Worm (Caenorhabditis elegans) whole organism, early embryonic: Measurements from ENCODE around the gene F54D5.5.

Source experiments
- F13C5.2 ChIP-seq: sonication (generic microtip); optimal IDR thresholded peaks from 2 replicates; lab custom pipeline; 2017; ENCODE audit warnings: mild to moderate bottlenecking, missing genetic modification characterization, inconsistent platforms, missing compliant biosample characterization
- scrt-1 ChIP-seq: fragments of 200-800 bp; sonication (Bioruptor generic); IDR thresholded peaks from 2 replicates; pipeline ENCODE4 v1.3.6; 2022; ENCODE audit warnings: missing genetic modification characterization, missing compliant biosample characterization

ce11 chrII:11592023-11592422 lies 25.2 kb upstream of the F54D5.5 start, which contains the start of gene F07A11.1:
- no peak for TF ChIP-seq scrt-1 (GFP tag; lab: Robert Waterston, UW)
- no peak for TF ChIP-seq F13C5.2 (tag; lab: Kevin White, UChicago)
